Worm (Caenorhabditis elegans): ENCODE results near the gene cutl-23.

ce11 chrIII:5822816-5823215 is 52.8 kb downstream of the cutl-23 start:
- TF ChIP-seq nhr-90 (tag; optimal IDR thresholded peaks at IDR 0.05) (no peak), hlh-26 (GFP tag; conservative IDR thresholded peaks at IDR 0.05) (no peak), ama-1 (optimal IDR thresholded peaks at IDR 0.05) (no peak), ama-1 (GFP tag; optimal IDR thresholded peaks at IDR 0.05) (no peak), sdz-38 (tag; optimal IDR thresholded peaks at IDR 0.05) (no peak), D2030.7 (GFP tag; IDR thresholded peaks at IDR 0.05) (no peak), mes-4 (tag; optimal IDR thresholded peaks at IDR 0.05) (no peak), unc-62 (GFP tag; optimal IDR thresholded peaks at IDR 0.05) (no peak), ets-4 (GFP tag; optimal IDR thresholded peaks at IDR 0.05) (no peak)
